Fruit fly (Drosophila melanogaster) whole organism, pupa: ENCODE measurements around the gene CG4328.

Experiments
- EcR ChIP-seq: fragments of 200-800 bp; sonication (Bioruptor generic); optimal IDR thresholded peaks from 3 replicates; lab custom pipeline; 2019; ENCODE audit warnings: missing biosample characterization, missing genetic modification characterization, mild to moderate bottlenecking, moderate library complexity, missing genetic modification reagents
- Ets98B ChIP-seq: fragments of 200-800 bp; sonication (Bioruptor generic); IDR thresholded peaks from 2 replicates; pipeline ENCODE4 v1.3.6; 2022; ENCODE audit warnings: missing biosample characterization, missing genetic modification characterization
- Pif1B ChIP-seq: fragments of 200-800 bp; sonication (Bioruptor generic); optimal IDR thresholded peaks from 3 replicates; lab custom pipeline; 2016; ENCODE audit warnings: missing biosample characterization, missing genetic modification characterization
- Snoo ChIP-seq: fragments of 200-800 bp; sonication (Bioruptor generic); optimal IDR thresholded peaks from 3 replicates; lab custom pipeline; 2017; ENCODE audit warnings: missing biosample characterization, mild to moderate bottlenecking, missing genetic modification characterization, inconsistent platforms

dm6 chr3L:12329549-12329948, 33.6 kb upstream of the CG4328 start:
- TF ChIP-seq Pif1B (GFP tag; lab: Kevin White, UChicago) (no peak), EcR (GFP tag; lab: Kevin White, UChicago) (no peak), Snoo (tag; lab: Kevin White, UChicago) (no peak), Ets98B (GFP tag; lab: Robert Waterston, UW) (no peak)
